Worm (Caenorhabditis elegans) whole organism, late embryonic: ENCODE measurements around the gene mak-1.

Source experiments
- C08G9.2 ChIP-seq: sonication (generic microtip); optimal IDR thresholded peaks from 2 replicates; lab custom pipeline; 2016; ENCODE audit warnings: mild to moderate bottlenecking, missing genetic modification characterization, moderate library complexity, missing compliant biosample characterization
- C38D4.7 ChIP-seq: fragments of 200-800 bp; sonication (Bioruptor generic); optimal IDR thresholded peaks from 2 replicates; lab custom pipeline; 2018; ENCODE audit warnings: mild to moderate bottlenecking, missing genetic modification characterization, moderate library complexity, missing compliant biosample characterization
- F13H6.1 ChIP-seq: sonication (generic microtip); optimal IDR thresholded peaks from 2 replicates; lab custom pipeline; 2016; ENCODE audit warnings: missing genetic modification characterization, missing compliant biosample characterization
- K02D7.2 ChIP-seq: sonication (generic microtip); optimal IDR thresholded peaks from 2 replicates; lab custom pipeline; 2017; ENCODE audit warnings: mild to moderate bottlenecking, missing genetic modification characterization, missing compliant biosample characterization
- T23F11.4 ChIP-seq: fragments of 200-800 bp; sonication (Bioruptor generic); optimal IDR thresholded peaks from 2 replicates; lab custom pipeline; 2018; ENCODE audit warnings: mild to moderate bottlenecking, missing genetic modification characterization, missing compliant biosample characterization
- ahr-1 ChIP-seq: sonication (generic microtip); optimal IDR thresholded peaks from 2 replicates; lab custom pipeline; 2016; ENCODE audit warnings: missing genetic modification characterization, missing compliant biosample characterization
- ama-1 ChIP-seq: fragments of 150-350 bp; optimal IDR thresholded peaks from 2 replicates; lab custom pipeline; 2014
- ceh-14 ChIP-seq: sonication (generic microtip); optimal IDR thresholded peaks from 2 replicates; lab custom pipeline; 2016; ENCODE audit warnings: missing genotype, missing genetic modification characterization, missing compliant biosample characterization
- ceh-19 ChIP-seq: fragments of 200-800 bp; sonication (Bioruptor generic); optimal IDR thresholded peaks from 2 replicates; lab custom pipeline; 2018; ENCODE audit warnings: mild to moderate bottlenecking, missing genetic modification characterization, missing compliant biosample characterization
- ceh-2 ChIP-seq: sonication (generic microtip); optimal IDR thresholded peaks from 2 replicates; lab custom pipeline; 2016; ENCODE audit warnings: missing genotype, missing genetic modification characterization, missing compliant biosample characterization
- ceh-22 ChIP-seq: sonication (generic microtip); optimal IDR thresholded peaks from 2 replicates; lab custom pipeline; 2017; ENCODE audit warnings: missing biosample characterization, missing genetic modification characterization
- ceh-31 ChIP-seq: sonication (generic microtip); optimal IDR thresholded peaks from 2 replicates; lab custom pipeline; 2016; ENCODE audit warnings: missing genetic modification characterization, missing compliant biosample characterization
- ceh-34 ChIP-seq: sonication (generic microtip); optimal IDR thresholded peaks from 2 replicates; lab custom pipeline; 2016; ENCODE audit warnings: mild to moderate bottlenecking, missing genetic modification characterization, missing compliant biosample characterization
- ceh-48 ChIP-seq: sonication (generic microtip); optimal IDR thresholded peaks from 2 replicates; lab custom pipeline; 2016; ENCODE audit warnings: missing genetic modification characterization, inconsistent platforms, missing compliant biosample characterization
- ceh-9 ChIP-seq: sonication (generic microtip); optimal IDR thresholded peaks from 2 replicates; lab custom pipeline; 2016; ENCODE audit warnings: mild to moderate bottlenecking, missing genetic modification characterization, inconsistent platforms, missing compliant biosample characterization
- che-1 ChIP-seq: sonication (generic microtip); optimal IDR thresholded peaks from 2 replicates; lab custom pipeline; 2016; ENCODE audit warnings: mild to moderate bottlenecking, missing genetic modification characterization, missing compliant biosample characterization
- dve-1 ChIP-seq: sonication (generic microtip); optimal IDR thresholded peaks from 2 replicates; lab custom pipeline; 2017; ENCODE audit warnings: antibody characterized with exemption, mild to moderate bottlenecking, missing genetic modification characterization, missing compliant biosample characterization
- elt-2 ChIP-seq: sonication (generic microtip); optimal IDR thresholded peaks from 2 replicates; lab custom pipeline; 2016; ENCODE audit warnings: missing genetic modification reagents, missing genetic modification characterization, missing compliant biosample characterization
- elt-4 ChIP-seq: sonication (generic microtip); optimal IDR thresholded peaks from 2 replicates; lab custom pipeline; 2016; ENCODE audit warnings: missing genetic modification characterization, missing compliant biosample characterization
- fax-1 ChIP-seq: sonication (generic microtip); optimal IDR thresholded peaks from 2 replicates; lab custom pipeline; 2016; ENCODE audit warnings: missing genotype, missing genetic modification characterization, missing compliant biosample characterization
- fkh-6 ChIP-seq: sonication (generic microtip); optimal IDR thresholded peaks from 2 replicates; lab custom pipeline; 2016; ENCODE audit warnings: missing genetic modification characterization, missing compliant biosample characterization
- gmeb-2 ChIP-seq: sonication (generic microtip); optimal IDR thresholded peaks from 2 replicates; lab custom pipeline; 2016; ENCODE audit warnings: missing genetic modification characterization, inconsistent platforms, missing compliant biosample characterization
- hlh-15 ChIP-seq: sonication (generic microtip); optimal IDR thresholded peaks from 2 replicates; lab custom pipeline; 2016; ENCODE audit warnings: missing genetic modification characterization, missing compliant biosample characterization
- hlh-6 ChIP-seq: sonication (generic microtip); optimal IDR thresholded peaks from 2 replicates; lab custom pipeline; 2016; ENCODE audit warnings: missing genotype, missing genetic modification characterization, missing compliant biosample characterization
- hlh-8 ChIP-seq: sonication (generic microtip); optimal IDR thresholded peaks from 2 replicates; lab custom pipeline; 2016; ENCODE audit warnings: missing genotype, missing genetic modification characterization, missing compliant biosample characterization
- lin-11 ChIP-seq: fragments of 200-800 bp; sonication (Bioruptor generic); optimal IDR thresholded peaks from 2 replicates; lab custom pipeline; 2018; ENCODE audit warnings: mild to moderate bottlenecking, missing genetic modification characterization, missing compliant biosample characterization
- mec-3 ChIP-seq: sonication (generic microtip); optimal IDR thresholded peaks from 2 replicates; lab custom pipeline; 2016; ENCODE audit warnings: borderline replicate concordance, missing genetic modification characterization, missing compliant biosample characterization
- nfya-1 ChIP-seq: sonication (generic microtip); optimal IDR thresholded peaks from 2 replicates; lab custom pipeline; 2017; ENCODE audit warnings: missing genetic modification characterization, mild to moderate bottlenecking, missing compliant biosample characterization, antibody characterized with exemption, moderate library complexity
- nhr-11 ChIP-seq: fragments of 150-350 bp; optimal IDR thresholded peaks from 2 replicates; lab custom pipeline; 2014; ENCODE audit warnings: missing biosample characterization, missing genetic modification characterization
- odd-2 ChIP-seq: sonication (generic microtip); optimal IDR thresholded peaks from 2 replicates; lab custom pipeline; 2017; ENCODE audit warnings: antibody characterized with exemption, mild to moderate bottlenecking, missing genetic modification characterization, missing compliant biosample characterization
- pat-9 ChIP-seq: fragments of 200-800 bp; sonication (Bioruptor generic); optimal IDR thresholded peaks from 2 replicates; lab custom pipeline; 2018; ENCODE audit warnings: mild to moderate bottlenecking, missing genetic modification characterization, moderate library complexity, missing compliant biosample characterization
- pha-4 ChIP-seq: fragments of 150-350 bp; optimal IDR thresholded peaks from 2 replicates; lab custom pipeline; 2018; ENCODE audit warnings: missing biosample characterization, missing genetic modification reagents, missing genetic modification characterization
- pqm-1 ChIP-seq: sonication (generic microtip); optimal IDR thresholded peaks from 2 replicates; lab custom pipeline; 2016; ENCODE audit warnings: missing genetic modification characterization, missing compliant biosample characterization
- rnt-1 ChIP-seq: sonication (generic microtip); optimal IDR thresholded peaks from 2 replicates; lab custom pipeline; 2016; ENCODE audit warnings: missing genetic modification characterization, missing compliant biosample characterization
- sdc-2 ChIP-seq: sonication (generic microtip); optimal IDR thresholded peaks from 2 replicates; lab custom pipeline; 2016; ENCODE audit warnings: missing genotype, missing genetic modification characterization, missing compliant biosample characterization
- sox-2 ChIP-seq: fragments of 200-800 bp; sonication (Bioruptor generic); IDR thresholded peaks from 2 replicates; pipeline ENCODE4 v1.3.6; 2022; ENCODE audit warnings: missing genetic modification reagents, missing genetic modification characterization, missing compliant biosample characterization
- tbx-2 ChIP-seq: sonication (generic microtip); optimal IDR thresholded peaks from 2 replicates; lab custom pipeline; 2016; ENCODE audit warnings: missing genetic modification characterization, missing compliant biosample characterization
- ttx-3 ChIP-seq: sonication (generic microtip); optimal IDR thresholded peaks from 2 replicates; lab custom pipeline; 2016; ENCODE audit warnings: missing genetic modification reagents, missing genetic modification characterization, missing compliant biosample characterization
- unc-3 ChIP-seq, 2 experiments: fragments of 200-800 bp in 1 of 2; sonication (Bioruptor generic) in 1 of 2; sonication (generic microtip) in 1 of 2; conservative IDR thresholded peaks in 1 of 2; optimal IDR thresholded peaks in 1 of 2; 2 replicates each; pipeline versions ENCODE4 v1.3.6 to Lab custom; 2016 to 2022; ENCODE audit warnings: missing compliant biosample characterization in 2 of 2, missing genetic modification characterization in 2 of 2, missing genetic modification reagents in 1 of 2
- unc-86 ChIP-seq: sonication (generic microtip); optimal IDR thresholded peaks from 2 replicates; lab custom pipeline; 2016; ENCODE audit warnings: missing genetic modification characterization, missing compliant biosample characterization
- zip-5 ChIP-seq: sonication (generic microtip); optimal IDR thresholded peaks from 2 replicates; lab custom pipeline; 2016; ENCODE audit warnings: missing genetic modification characterization, missing compliant biosample characterization
- ztf-16 ChIP-seq: sonication (generic microtip); optimal IDR thresholded peaks from 2 replicates; lab custom pipeline; 2017; ENCODE audit warnings: missing genetic modification characterization, missing compliant biosample characterization

The mak-1 gene

DNA sequence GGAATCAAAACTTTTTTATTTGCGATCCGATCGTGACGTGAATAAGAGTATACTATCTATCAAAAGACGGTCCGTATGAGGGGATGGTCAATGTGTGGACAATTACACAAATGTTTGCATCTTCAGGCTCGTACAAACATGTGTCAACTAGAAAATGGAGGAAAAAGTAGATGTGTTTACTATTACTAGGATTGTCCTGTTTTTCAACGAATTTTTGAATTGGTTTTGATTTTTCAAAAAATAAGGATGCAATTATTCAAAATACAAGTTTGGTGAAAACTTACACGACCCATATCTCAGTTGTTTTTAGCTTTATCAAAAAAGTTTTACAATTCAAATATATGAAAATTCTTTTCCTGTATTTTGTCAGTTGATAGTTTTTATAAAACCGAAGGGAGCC lies 11.4 kb downstream of the mak-1 start, which contains the start of gene K08F8.7:
Gene K08F8.7 (minus strand): TSS at position 101 of the 400 bp plus-strand sequence.
- no peak for TF ChIP-seq hlh-6 (tag; lab: Kevin White, UChicago)
- TF ChIP-seq dve-1 (tag; lab: Kevin White, UChicago): no peak
- no peak for TF ChIP-seq elt-2
- no peak for TF ChIP-seq ahr-1 (tag; lab: Kevin White, UChicago)
- TF ChIP-seq hlh-8 (tag; lab: Kevin White, UChicago): no peak
- TF ChIP-seq ceh-19 (GFP tag; lab: Kevin White, UChicago): no peak
- TF ChIP-seq lin-11: no peak
- TF ChIP-seq che-1 (tag; lab: Kevin White, UChicago): no peak

DNA sequence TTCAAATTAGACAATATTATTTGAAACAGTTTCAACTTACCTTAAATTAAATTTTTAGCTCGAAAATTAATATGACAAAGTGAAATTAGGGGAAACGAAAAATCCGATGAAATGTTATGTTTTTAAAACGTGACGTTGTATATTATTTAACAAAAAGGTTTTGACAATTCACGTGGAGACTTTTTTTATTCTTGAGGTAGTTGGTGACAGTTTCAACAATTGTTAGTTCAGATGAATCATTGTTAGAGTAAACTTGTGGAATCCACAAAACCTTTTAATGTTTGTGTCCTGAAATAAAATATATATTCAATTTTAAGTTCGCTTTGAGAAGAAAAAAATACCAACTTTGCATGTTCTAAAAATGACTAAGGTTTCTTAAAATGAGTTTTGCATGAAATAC lies 15.6 kb downstream of the mak-1 start, which contains the start of gene fut-1:
Gene fut-1 (minus strand): TSS at position 101 of the 400 bp plus-strand sequence.
- TF ChIP-seq T23F11.4 (GFP tag; lab: Kevin White, UChicago) (no peak), K02D7.2 (tag; lab: Kevin White, UChicago) (no peak), ceh-22 (no peak), elt-4 (tag; lab: Kevin White, UChicago) (no peak), rnt-1 (tag; lab: Kevin White, UChicago) (no peak), pqm-1 (tag; lab: Kevin White, UChicago) (no peak), sox-2 (GFP tag; lab: Robert Waterston, UW) (no peak), unc-86 (tag; lab: Kevin White, UChicago) (no peak), fax-1 (tag; lab: Kevin White, UChicago) (no peak), nfya-1 (tag; lab: Kevin White, UChicago) (no peak), C38D4.7 (GFP tag; lab: Kevin White, UChicago) (no peak), ama-1 (no peak), ttx-3 (tag; lab: Kevin White, UChicago) (no peak), ceh-9 (tag; lab: Kevin White, UChicago) (no peak), elt-2 (no peak), che-1 (tag; lab: Kevin White, UChicago) (no peak), mec-3 (no peak), ceh-2 (no peak), hlh-6 (tag; lab: Kevin White, UChicago) (no peak)

DNA sequence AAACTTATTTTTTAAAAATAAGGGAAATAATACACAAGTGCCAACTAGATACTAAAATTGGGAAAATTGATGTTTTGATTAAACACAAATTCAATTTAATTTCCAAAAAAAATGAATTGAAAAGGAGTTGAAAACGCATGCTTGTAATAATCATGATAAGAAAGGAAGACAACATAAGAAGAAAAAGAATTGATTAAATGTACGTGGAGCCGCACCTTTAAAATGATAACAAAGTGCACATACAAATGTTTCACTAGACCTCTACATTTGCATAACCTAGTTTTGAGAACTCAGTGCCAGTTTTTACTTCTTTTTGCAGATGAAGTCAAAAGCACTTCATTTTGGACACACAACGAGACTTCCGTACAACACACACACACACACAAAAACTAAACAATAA lies 17.9 kb downstream of the mak-1 start:
- no peak for TF ChIP-seq ztf-16 (tag; lab: Kevin White, UChicago)
- no peak for TF ChIP-seq ama-1
- TF ChIP-seq pat-9 (tag; lab: Kevin White, UChicago): no peak
- TF ChIP-seq hlh-6 (tag; lab: Kevin White, UChicago): no peak
- TF ChIP-seq ceh-48 (tag; lab: Kevin White, UChicago): no peak
- TF ChIP-seq gmeb-2 (tag; lab: Kevin White, UChicago): no peak
- no peak for TF ChIP-seq dve-1 (tag; lab: Kevin White, UChicago)
- TF ChIP-seq K02D7.2 (tag; lab: Kevin White, UChicago): no peak
- TF ChIP-seq pha-4 (tag; lab: Kevin White, UChicago): no peak
- TF ChIP-seq ceh-14 (tag; lab: Kevin White, UChicago): no peak
- no peak for TF ChIP-seq F13H6.1 (tag; lab: Kevin White, UChicago)
- no peak for TF ChIP-seq ceh-31 (tag; lab: Kevin White, UChicago)
- TF ChIP-seq sdc-2 (tag; lab: Kevin White, UChicago): no peak

DNA sequence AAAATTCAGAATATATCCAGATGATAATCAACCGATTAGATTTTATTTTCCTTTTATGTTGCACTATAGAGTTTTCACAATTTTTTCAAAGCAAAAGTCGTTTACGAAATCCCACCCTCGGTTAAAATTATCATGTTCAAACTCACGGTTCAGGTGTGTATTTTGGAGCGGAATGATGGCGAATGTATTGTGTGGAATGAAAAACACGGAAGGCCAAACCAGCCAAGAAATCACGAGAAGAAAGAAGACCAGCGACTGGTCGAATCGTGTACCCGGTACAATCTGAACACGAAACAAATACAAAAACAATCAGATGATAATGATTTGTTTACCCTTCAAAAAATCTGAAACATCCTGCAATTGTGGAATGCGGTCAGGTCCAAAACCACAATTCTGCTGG lies 19.5 kb downstream of the mak-1 start:
- TF ChIP-seq odd-2 (tag; lab: Kevin White, UChicago): no peak
- TF ChIP-seq ceh-34: no peak
- no peak for TF ChIP-seq fkh-6 (tag; lab: Kevin White, UChicago)
- no peak for TF ChIP-seq mec-3
- TF ChIP-seq nhr-11 (tag; lab: Kevin White, UChicago): no peak
- no peak for TF ChIP-seq nfya-1 (tag; lab: Kevin White, UChicago)
- no peak for TF ChIP-seq unc-3 (GFP tag; conservative IDR thresholded peaks at IDR 0.05; lab: Robert Waterston, UW)
- TF ChIP-seq unc-3 (tag; optimal IDR thresholded peaks at IDR 0.05; lab: Kevin White, UChicago): no peak
- TF ChIP-seq zip-5: no peak
- no peak for TF ChIP-seq hlh-15 (tag; lab: Kevin White, UChicago)
- TF ChIP-seq tbx-2 (tag; lab: Kevin White, UChicago): no peak
- no peak for TF ChIP-seq elt-2
- no peak for TF ChIP-seq C08G9.2 (tag; lab: Kevin White, UChicago)
